Worm (Caenorhabditis elegans) whole organism, L4 larva: ENCODE data around the gene hpo-28.

Experiments
- F10B5.3 ChIP-seq: sonication (generic microtip); optimal IDR thresholded peaks from 2 replicates; lab custom pipeline; 2016; ENCODE audit warnings: mild to moderate bottlenecking, missing genetic modification characterization, missing compliant biosample characterization
- F49E8.2 ChIP-seq: sonication (generic microtip); optimal IDR thresholded peaks from 2 replicates; lab custom pipeline; 2016; ENCODE audit warnings: missing compliant biosample characterization, mild to moderate bottlenecking, missing genetic modification characterization, borderline replicate concordance
- Y48G9A.11 ChIP-seq: fragments of 200-800 bp; sonication (Bioruptor generic); IDR thresholded peaks from 2 replicates; pipeline ENCODE4 v1.3.6; 2022; ENCODE audit warnings: missing genetic modification reagents, missing genetic modification characterization, missing compliant biosample characterization
- Y5F2A.4 ChIP-seq: fragments of 200-800 bp; sonication (Bioruptor generic); optimal IDR thresholded peaks from 2 replicates; lab custom pipeline; 2018; ENCODE audit warnings: mild to moderate bottlenecking, missing genetic modification characterization, missing compliant biosample characterization
- aha-1 ChIP-seq: fragments of 150-350 bp; peaks from one replicate; lab custom pipeline; 2014; ENCODE audit warnings: missing biosample characterization, missing genetic modification characterization
- attf-4 ChIP-seq: sonication (generic microtip); optimal IDR thresholded peaks from 3 replicates; lab custom pipeline; 2017; ENCODE audit warnings: missing biosample characterization, missing genetic modification characterization
- ceh-32 ChIP-seq: sonication (generic microtip); optimal IDR thresholded peaks from 2 replicates; lab custom pipeline; 2016; ENCODE audit warnings: mild to moderate bottlenecking, missing genetic modification characterization, missing compliant biosample characterization; ENCODE audit not compliant: poor library complexity
- ceh-62 ChIP-seq: sonication (generic microtip); optimal IDR thresholded peaks from 2 replicates; lab custom pipeline; 2017; ENCODE audit warnings: missing biosample characterization, missing genetic modification characterization
- cey-2 ChIP-seq: sonication (generic microtip); optimal IDR thresholded peaks from 3 replicates; lab custom pipeline; 2017; ENCODE audit warnings: missing genetic modification characterization, mild to moderate bottlenecking, missing compliant biosample characterization, antibody characterized with exemption, borderline replicate concordance; ENCODE audit not compliant: insufficient read depth
- daf-12 ChIP-seq: fragments of 150-350 bp; optimal IDR thresholded peaks from 2 replicates; lab custom pipeline; 2014; ENCODE audit warnings: missing biosample characterization, missing genetic modification reagents, missing genetic modification characterization
- dmd-6 ChIP-seq: fragments of 200-800 bp; sonication (Bioruptor generic); IDR thresholded peaks from 2 replicates; pipeline ENCODE4 v1.3.6; 2022; ENCODE audit warnings: missing genetic modification reagents, missing genetic modification characterization, missing compliant biosample characterization
- dpl-1 ChIP-seq: fragments of 150-350 bp; optimal IDR thresholded peaks from 2 replicates; lab custom pipeline; 2014; ENCODE audit warnings: missing biosample characterization, missing genetic modification reagents, missing genetic modification characterization
- duxl-1 ChIP-seq: sonication (generic microtip); optimal IDR thresholded peaks from 2 replicates; lab custom pipeline; 2016; ENCODE audit warnings: mild to moderate bottlenecking, missing genetic modification characterization, moderate library complexity, missing compliant biosample characterization; ENCODE audit not compliant: poor library complexity
- hif-1 ChIP-seq, 2 experiments: sonication (generic microtip); optimal IDR thresholded peaks; 2 replicates each; lab custom pipeline; 2016 to 2017; ENCODE audit warnings: missing compliant biosample characterization in 2 of 2, missing genetic modification characterization in 2 of 2, missing genetic modification reagents in 2 of 2, missing genotype in 2 of 2, mild to moderate bottlenecking in 1 of 2
- hmg-1.1 ChIP-seq: fragments of 200-800 bp; sonication (Bioruptor generic); IDR thresholded peaks from 2 replicates; pipeline ENCODE4 v1.3.6; 2022; ENCODE audit warnings: missing genetic modification reagents, missing genetic modification characterization, missing compliant biosample characterization
- jun-1 ChIP-seq: fragments of 150-350 bp; optimal IDR thresholded peaks from 2 replicates; lab custom pipeline; 2014; ENCODE audit warnings: missing biosample characterization, missing genetic modification reagents, missing genetic modification characterization
- lin-38 ChIP-seq: fragments of 200-800 bp; sonication (Bioruptor generic); IDR thresholded peaks from 2 replicates; pipeline ENCODE4 v1.3.6; 2022; ENCODE audit warnings: missing genetic modification reagents, missing genetic modification characterization, missing compliant biosample characterization
- mep-1 ChIP-seq: fragments of 150-350 bp; sonication (generic microtip); optimal IDR thresholded peaks from 3 replicates; lab custom pipeline; 2014; ENCODE audit warnings: missing biosample characterization, missing genetic modification characterization
- mes-2 ChIP-seq: sonication (generic microtip); optimal IDR thresholded peaks from 2 replicates; lab custom pipeline; 2016; ENCODE audit warnings: missing genotype, mild to moderate bottlenecking, missing genetic modification characterization, missing compliant biosample characterization; ENCODE audit not compliant: poor library complexity, severe bottlenecking
- mxl-3 ChIP-seq: fragments of 200-800 bp; sonication (Bioruptor generic); optimal IDR thresholded peaks from 2 replicates; lab custom pipeline; 2018; ENCODE audit warnings: mild to moderate bottlenecking, missing genetic modification characterization, missing compliant biosample characterization
- nhr-102 ChIP-seq: sonication (generic microtip); optimal IDR thresholded peaks from 2 replicates; lab custom pipeline; 2016; ENCODE audit warnings: mild to moderate bottlenecking, missing genetic modification characterization, moderate library complexity, missing compliant biosample characterization
- nhr-111 ChIP-seq: fragments of 200-800 bp; sonication (Bioruptor generic); optimal IDR thresholded peaks from 2 replicates; lab custom pipeline; 2018; ENCODE audit warnings: mild to moderate bottlenecking, missing genetic modification characterization, missing compliant biosample characterization
- nhr-6 ChIP-seq: fragments of 150-350 bp; optimal IDR thresholded peaks from 2 replicates; lab custom pipeline; 2014; ENCODE audit warnings: missing biosample characterization, missing genetic modification characterization
- nhr-77 ChIP-seq: fragments of 150-350 bp; optimal IDR thresholded peaks from 2 replicates; lab custom pipeline; 2014; ENCODE audit warnings: missing biosample characterization, missing genetic modification characterization
- php-3 ChIP-seq: fragments of 200-800 bp; sonication (Bioruptor generic); IDR thresholded peaks from 2 replicates; pipeline ENCODE4 v1.3.6; 2022; ENCODE audit warnings: missing genetic modification reagents, missing genetic modification characterization, missing compliant biosample characterization
- rbr-2 ChIP-seq: sonication (generic microtip); optimal IDR thresholded peaks from 2 replicates; lab custom pipeline; 2016; ENCODE audit warnings: missing genotype, missing genetic modification characterization, missing compliant biosample characterization
- tra-1 ChIP-seq: fragments of 200-800 bp; sonication (Bioruptor generic); IDR thresholded peaks from 2 replicates; pipeline ENCODE4 v1.3.6; 2022; ENCODE audit warnings: missing genetic modification reagents, missing genetic modification characterization, missing compliant biosample characterization
- unc-130 ChIP-seq: sonication (generic microtip); optimal IDR thresholded peaks from 2 replicates; lab custom pipeline; 2016; ENCODE audit warnings: missing genetic modification reagents, missing genetic modification characterization, missing compliant biosample characterization
- unc-62 ChIP-seq, 3 experiments: fragments of 150-350 bp in 1 of 3; sonication (generic microtip); optimal IDR thresholded peaks in 2 of 3; peaks in 1 of 3; 1 replicate in 1 of 3; 2 replicates in 2 of 3; lab custom pipeline; 2014 to 2017; ENCODE audit warnings: missing biosample characterization in 3 of 3, missing genetic modification characterization in 3 of 3, missing genetic modification reagents in 3 of 3, missing genotype in 1 of 3
- zfp-2 ChIP-seq: sonication (generic microtip); optimal IDR thresholded peaks from 2 replicates; lab custom pipeline; 2016; ENCODE audit warnings: mild to moderate bottlenecking, missing genetic modification characterization, missing compliant biosample characterization
- ztf-7 ChIP-seq: fragments of 150-350 bp; optimal IDR thresholded peaks from 2 replicates; lab custom pipeline; 2014; ENCODE audit warnings: missing biosample characterization, missing genetic modification characterization

Gene hpo-28

DNA sequence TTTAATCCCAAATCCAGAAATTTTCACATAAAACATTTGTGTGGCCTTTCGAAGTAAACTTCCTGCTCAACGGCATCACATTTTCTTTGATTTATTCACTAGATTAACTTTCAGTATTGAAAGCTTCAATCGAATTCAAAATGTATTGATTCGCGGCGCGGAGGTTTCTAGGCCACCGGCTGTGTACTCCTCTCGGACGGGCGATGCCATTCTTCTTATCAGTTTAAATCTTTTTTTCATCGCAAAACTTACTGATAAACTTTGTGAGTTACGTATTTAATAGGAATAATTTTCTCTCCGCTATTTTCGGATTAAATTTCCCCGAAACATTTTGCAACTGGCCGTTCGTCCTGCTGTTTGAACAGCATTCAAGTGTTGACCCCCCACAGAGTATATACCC is 12.8 kb upstream of the hpo-28 start (continued):
- peak; percentile 7 for TF ChIP-seq F10B5.3 (tag; lab: Kevin White, UChicago)
- TF ChIP-seq Y5F2A.4: no peak
- TF ChIP-seq attf-4 (tag; lab: Kevin White, UChicago): no peak
- TF ChIP-seq dmd-6 (GFP tag; lab: Robert Waterston, UW): peak; percentile 86
- peak; percentile 83 for TF ChIP-seq tra-1 (GFP tag; lab: Robert Waterston, UW)
- TF ChIP-seq unc-130 (GFP tag; lab: Kevin White, UChicago): peak; percentile 72
- TF ChIP-seq mep-1: peak; percentile 58
- no peak for TF ChIP-seq nhr-111
- no peak for TF ChIP-seq php-3 (GFP tag; lab: Robert Waterston, UW)
- TF ChIP-seq hmg-1.1: peak; percentile 35; the same call in 1 of the 2 replicates
- TF ChIP-seq duxl-1 (tag; lab: Kevin White, UChicago): peak; percentile 82
- TF ChIP-seq hif-1 (tag; optimal IDR thresholded peaks at IDR 0.05; lab: Kevin White, UChicago): peak in 1 of 2 experiments; percentile 88
- peak; percentile 11 for TF ChIP-seq nhr-6 (tag; lab: Kevin White, UChicago)
- peak; percentile 13 for TF ChIP-seq mxl-3
- peak; percentile 95 for TF ChIP-seq aha-1 (tag; lab: Kevin White, UChicago)
- peak; percentile 55 for TF ChIP-seq ztf-7
- peak; percentile 56 for TF ChIP-seq rbr-2 (tag; lab: Kevin White, UChicago)
- TF ChIP-seq zfp-2 (tag; lab: Kevin White, UChicago): no peak
- TF ChIP-seq ceh-32 (tag; lab: Kevin White, UChicago): no peak
- TF ChIP-seq Y48G9A.11 (GFP tag; lab: Robert Waterston, UW): peak; percentile 36; the same call in 1 of the 2 replicates
- TF ChIP-seq ceh-62 (tag; lab: Kevin White, UChicago): no peak
- no peak for TF ChIP-seq cey-2 (tag; lab: Kevin White, UChicago)
- TF ChIP-seq, all 104 proteins: peak for 37

DNA sequence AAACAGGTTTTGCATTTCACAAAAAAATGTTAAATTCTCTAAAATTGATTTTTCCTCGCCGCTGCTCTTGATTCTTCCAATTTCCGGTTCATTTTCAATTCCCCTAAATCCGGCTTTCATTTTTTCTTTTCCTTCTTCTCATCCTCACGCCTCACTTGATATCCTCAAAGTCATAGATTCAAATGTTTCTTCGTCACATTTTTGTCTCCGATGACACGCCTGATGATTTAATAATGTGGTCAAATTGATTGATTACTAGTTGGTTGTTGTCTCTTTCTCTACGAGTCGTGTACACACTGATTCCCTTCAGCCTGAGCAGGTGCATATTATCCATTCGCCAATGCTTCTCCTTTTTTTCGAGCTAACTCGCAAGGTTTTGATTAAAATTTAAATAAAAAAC is 12.4 kb upstream of the hpo-28 start:
- no peak for TF ChIP-seq nhr-102 (tag; lab: Kevin White, UChicago)
- TF ChIP-seq unc-62 (GFP tag; optimal IDR thresholded peaks at IDR 0.05 in 1 of 2; lab: Kevin White, UChicago): peak in 1 of 2 experiments; percentile 50
- TF ChIP-seq unc-62 (tag; optimal IDR thresholded peaks at IDR 0.05; lab: Kevin White, UChicago): no peak

DNA sequence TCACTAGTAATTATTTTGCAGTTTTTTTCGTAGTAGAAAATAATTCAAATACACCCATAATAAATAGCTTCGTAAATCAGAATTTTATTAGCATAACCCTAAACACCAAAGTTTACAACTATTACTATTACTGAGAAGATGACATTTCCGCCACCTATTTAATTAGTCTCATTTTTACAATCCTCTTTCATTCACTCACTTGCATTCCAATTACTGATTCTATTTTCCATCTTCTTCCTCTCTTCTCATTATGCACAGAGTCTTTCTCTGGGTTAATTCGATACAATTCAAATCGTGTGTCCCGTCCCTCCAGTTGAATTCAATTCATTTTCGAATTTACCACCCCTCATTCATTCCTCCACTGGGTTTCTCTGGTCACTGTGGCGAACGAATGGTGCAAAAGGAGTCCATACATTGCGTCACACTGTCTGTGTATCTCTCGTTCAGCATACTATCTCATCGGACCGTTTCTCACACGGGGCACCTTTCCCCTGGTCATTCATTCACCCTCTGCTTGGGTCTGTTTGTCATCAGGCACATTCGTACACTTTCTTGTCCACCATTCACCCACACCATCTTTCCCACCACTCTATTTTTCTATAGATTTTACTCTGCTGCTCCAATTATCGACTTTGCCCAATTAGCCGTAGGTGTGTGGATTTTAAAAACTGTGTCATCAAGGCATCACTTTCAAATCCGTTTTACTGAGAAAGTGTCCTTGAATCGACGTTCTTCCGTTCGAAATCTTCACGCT is 11.3 kb upstream of the hpo-28 start:
- TF ChIP-seq jun-1 (no peak), unc-62 (GFP tag; optimal IDR thresholded peaks at IDR 0.05 in 1 of 2; lab: Kevin White, UChicago) (peak in 1 of 2 experiments; percentile 65), unc-62 (tag; optimal IDR thresholded peaks at IDR 0.05; lab: Kevin White, UChicago) (no peak)
- TF ChIP-seq, all 104 proteins: peak for 1

DNA sequence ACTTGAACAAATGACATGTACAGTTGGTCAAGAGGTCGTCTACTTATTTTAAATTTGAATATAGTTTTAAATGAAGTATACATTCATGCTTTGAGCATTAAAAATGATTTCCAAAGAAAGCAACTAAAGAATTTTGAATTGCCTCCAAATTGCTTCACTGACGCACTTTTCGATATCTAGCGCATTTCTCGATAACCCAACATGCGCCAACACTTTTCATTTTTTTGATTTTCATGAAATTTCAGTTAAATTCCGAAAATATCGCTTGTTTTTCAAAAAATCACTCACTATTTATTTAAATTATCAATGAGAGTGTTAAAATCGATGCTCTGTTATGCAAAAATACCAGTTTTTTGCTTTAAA is 10.7 kb upstream of the hpo-28 start:
- no peak for TF ChIP-seq daf-12 (tag; lab: Kevin White, UChicago)
- TF ChIP-seq Y48G9A.11 (GFP tag; lab: Robert Waterston, UW): peak; percentile 50; the same call in 1 of the 2 replicates
- peak; percentile 62 for TF ChIP-seq F49E8.2
- no peak for TF ChIP-seq nhr-77 (tag; lab: Kevin White, UChicago)
- peak; percentile 35 for TF ChIP-seq mes-2 (tag; lab: Kevin White, UChicago)
- TF ChIP-seq lin-38: peak; percentile 58
- TF ChIP-seq dpl-1 (GFP tag; lab: Kevin White, UChicago): peak; percentile 18
